Fruit fly (Drosophila melanogaster): ENCODE data around the gene CAH5.

Gene CAH5

dm6 chr3R:31247281-31247995 lies 15.0 kb upstream of the CAH5 start (continued):
- TF ChIP-seq CG32532 (GFP tag; IDR thresholded peaks at IDR 0.05) (peak; percentile 14; the same call in 1 of the 2 replicates), CG7745 (tag; optimal IDR thresholded peaks at IDR 0.05) (no peak), dimm (GFP tag; IDR thresholded peaks at IDR 0.05) (peak; percentile 58), CG1647 (GFP tag; optimal IDR thresholded peaks at IDR 0.05) (peak; percentile 46), Dbx (GFP tag; IDR thresholded peaks at IDR 0.05) (no peak), insv (GFP tag; optimal IDR thresholded peaks at IDR 0.05) (no peak), wor (GFP tag; IDR thresholded peaks at IDR 0.05) (peak; percentile 68), CG15073 (GFP tag; optimal IDR thresholded peaks at IDR 0.05) (no peak), fu2 (GFP tag; optimal IDR thresholded peaks at IDR 0.05) (peak; percentile 22), z (GFP tag; IDR thresholded peaks at IDR 0.05) (no peak), CG16813 (GFP tag; IDR thresholded peaks at IDR 0.05; ENCODE audit: partially characterized antibody) (no peak), CG11398 (GFP tag; optimal IDR thresholded peaks at IDR 0.05) (peak; percentile 58), CG3995 (GFP tag; optimal IDR thresholded peaks at IDR 0.05) (no peak), gt (GFP tag; IDR thresholded peaks at IDR 0.05) (peak; percentile 48; the same call in 1 of the 2 replicates), CG12104 (GFP tag; optimal IDR thresholded peaks at IDR 0.05) (peak; percentile 24), CG12155 (GFP tag; optimal IDR thresholded peaks at IDR 0.05) (peak; percentile 24), NfI (GFP tag; optimal IDR thresholded peaks at IDR 0.05) (peak; percentile 46), CG17568 (GFP tag; optimal IDR thresholded peaks at IDR 0.05) (peak; percentile 24), tin (GFP tag; optimal IDR thresholded peaks at IDR 0.05) (peak; percentile 75), CG6683 (GFP tag; optimal IDR thresholded peaks at IDR 0.05) (peak; percentile 25), pan (optimal IDR thresholded peaks at IDR 0.05) (no peak), pan (GFP tag; optimal IDR thresholded peaks at IDR 0.05 in 1 of 2, IDR thresholded peaks at IDR 0.05 in 1 of 2) (peak in 1 of 2 experiments; percentile 85), Dll (GFP tag; IDR thresholded peaks at IDR 0.05; ENCODE audit: partially characterized antibody) (no peak), Fer1 (GFP tag; optimal IDR thresholded peaks at IDR 0.05) (peak; percentile 68), btn (GFP tag; optimal IDR thresholded peaks at IDR 0.05) (peak; percentile 66), odd (GFP tag; optimal IDR thresholded peaks at IDR 0.05) (peak; percentile 45), dmrt11E (tag; optimal IDR thresholded peaks at IDR 0.05) (no peak), Gsc (GFP tag; IDR thresholded peaks at IDR 0.05) (peak; percentile 40; the same call in 1 of the 2 replicates), Six4 (GFP tag; optimal IDR thresholded peaks at IDR 0.05) (peak; percentile 71), CG7839 (tag; optimal IDR thresholded peaks at IDR 0.05) (peak; percentile 83), knrl (GFP tag; IDR thresholded peaks at IDR 0.05; ENCODE audit: partially characterized antibody) (no peak), CG4360 (GFP tag; IDR thresholded peaks at IDR 0.05) (0 out of 2 replicates have a peak, but pooled peaks have one; percentile 19), Hmx (GFP tag; optimal IDR thresholded peaks at IDR 0.05) (no peak), lmd (GFP tag; IDR thresholded peaks at IDR 0.05) (peak; percentile 59), NFAT (GFP tag; IDR thresholded peaks at IDR 0.05) (peak; percentile 29; the same call in 1 of the 2 replicates), CG12744 (GFP tag; optimal IDR thresholded peaks at IDR 0.05) (peak; percentile 21), gcm (GFP tag; optimal IDR thresholded peaks at IDR 0.05) (peak; percentile 56), CG2875 (GFP tag; optimal IDR thresholded peaks at IDR 0.05) (peak; percentile 55), kah (GFP tag; optimal IDR thresholded peaks at IDR 0.05) (peak; percentile 66), CG4707 (GFP tag; optimal IDR thresholded peaks at IDR 0.05) (peak; percentile 45), Ada2b (GFP tag; IDR thresholded peaks at IDR 0.05) (peak; percentile 70), Awh (GFP tag; IDR thresholded peaks at IDR 0.05) (peak; percentile 97), danr (GFP tag; IDR thresholded peaks at IDR 0.05) (peak; percentile 59; the same call in 1 of the 2 replicates), Fer3 (tag; optimal IDR thresholded peaks at IDR 0.05) (peak; percentile 61), Gug (GFP tag; IDR thresholded peaks at IDR 0.05) (peak; percentile 51; the same call in 2 of the 4 replicates), dpn (GFP tag; optimal IDR thresholded peaks at IDR 0.05) (peak; percentile 57 to 74), slp2 (GFP tag; optimal IDR thresholded peaks at IDR 0.05) (peak; percentile 44), sna (GFP tag; IDR thresholded peaks at IDR 0.05; ENCODE audit: partially characterized antibody) (no peak), zen (tag; optimal IDR thresholded peaks at IDR 0.05) (no peak)
